Worm (Caenorhabditis elegans): ENCODE measurements around the gene F46B6.5.

DNA sequence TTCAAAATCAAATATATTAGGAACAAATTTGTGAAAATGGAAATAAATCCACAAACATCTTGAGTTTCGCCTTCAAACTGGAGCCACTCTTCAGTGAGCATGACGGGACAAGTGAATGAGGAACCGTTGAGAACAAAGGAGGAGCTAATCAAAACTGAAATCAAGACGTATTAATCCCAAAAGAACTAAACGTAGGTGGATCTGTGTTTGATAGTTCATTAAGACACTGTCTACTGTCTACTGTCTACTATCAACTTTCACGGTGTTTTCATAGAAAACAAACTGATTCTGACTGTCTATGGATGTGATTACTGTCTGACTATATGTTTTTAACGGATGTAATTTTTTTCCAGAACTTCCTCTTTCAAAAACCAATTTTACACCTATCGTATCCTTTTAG, 38.9 kb upstream of the F46B6.5 start, which contains the start of gene str-193:
- TF ChIP-seq hmbx-1 (tag; optimal IDR thresholded peaks at IDR 0.05) (no peak), ceh-36 (tag; optimal IDR thresholded peaks at IDR 0.05) (no peak), ama-1 (optimal IDR thresholded peaks at IDR 0.05) (no peak), aly-1 (tag; optimal IDR thresholded peaks at IDR 0.05) (no peak), tra-4 (tag; optimal IDR thresholded peaks at IDR 0.05) (no peak), tbx-11 (GFP tag; IDR thresholded peaks at IDR 0.05) (no peak), B0310.2 (tag; optimal IDR thresholded peaks at IDR 0.05) (no peak), flt-1 (GFP tag; IDR thresholded peaks at IDR 0.05) (no peak), hnd-1 (tag; optimal IDR thresholded peaks at IDR 0.05) (no peak), tbx-37 (GFP tag; conservative IDR thresholded peaks at IDR 0.05) (no peak), F13C5.2 (tag; optimal IDR thresholded peaks at IDR 0.05) (no peak), ets-7 (tag; optimal IDR thresholded peaks at IDR 0.05) (no peak), scrt-1 (GFP tag; IDR thresholded peaks at IDR 0.05) (no peak)
